Worm (Caenorhabditis elegans) whole organism, L1 larva: ENCODE results near the gene Y38A10A.7.

Experiments used
- C04F5.9 ChIP-seq: sonication (generic microtip); optimal IDR thresholded peaks from 2 replicates; lab custom pipeline; 2016; ENCODE audit warnings: missing genetic modification characterization, missing compliant biosample characterization
- C16A3.4 ChIP-seq: fragments of 150-350 bp; optimal IDR thresholded peaks from 2 replicates; lab custom pipeline; 2014; ENCODE audit warnings: missing biosample characterization, missing genetic modification characterization
- aha-1 ChIP-seq: fragments of 150-350 bp; optimal IDR thresholded peaks from 2 replicates; lab custom pipeline; 2014; ENCODE audit warnings: missing biosample characterization, missing genetic modification characterization
- alr-1 ChIP-seq: fragments of 200-800 bp; sonication (Bioruptor generic); optimal IDR thresholded peaks from 2 replicates; lab custom pipeline; 2018; ENCODE audit warnings: borderline replicate concordance, mild to moderate bottlenecking, missing genetic modification characterization, missing compliant biosample characterization
- ama-1 ChIP-seq: fragments of 150-350 bp; optimal IDR thresholded peaks from 2 replicates; lab custom pipeline; 2014
- blmp-1 ChIP-seq: fragments of 150-350 bp; optimal IDR thresholded peaks from 2 replicates; lab custom pipeline; 2014; ENCODE audit warnings: missing biosample characterization, missing genetic modification characterization
- ceh-63 ChIP-seq: fragments of 200-800 bp; sonication (Bioruptor generic); optimal IDR thresholded peaks from 2 replicates; lab custom pipeline; 2018; ENCODE audit warnings: mild to moderate bottlenecking, missing genetic modification characterization, missing compliant biosample characterization
- ceh-8 ChIP-seq: fragments of 200-800 bp; sonication (Bioruptor generic); optimal IDR thresholded peaks from 2 replicates; lab custom pipeline; 2018; ENCODE audit warnings: mild to moderate bottlenecking, missing genetic modification characterization, moderate library complexity, missing compliant biosample characterization
- ceh-82 ChIP-seq, 3 experiments: fragments of 150-350 bp in 1 of 3; sonication (generic microtip) in 2 of 3; optimal IDR thresholded peaks; 2 replicates each; lab custom pipeline; 2014 to 2017; ENCODE audit warnings: missing biosample characterization in 3 of 3, missing genetic modification characterization in 3 of 3
- ceh-90 ChIP-seq: sonication (generic microtip); optimal IDR thresholded peaks from 2 replicates; lab custom pipeline; 2016; ENCODE audit warnings: missing genetic modification characterization, missing compliant biosample characterization
- dpl-1 ChIP-seq, 3 experiments: fragments of 150-350 bp in 2 of 3; sonication (generic microtip) in 1 of 3; optimal IDR thresholded peaks; 2 replicates each; lab custom pipeline; 2014 to 2017; ENCODE audit warnings: missing biosample characterization in 3 of 3, missing genetic modification characterization in 3 of 3, missing genetic modification reagents in 3 of 3
- dsc-1 ChIP-seq: sonication (generic microtip); optimal IDR thresholded peaks from 2 replicates; lab custom pipeline; 2016; ENCODE audit warnings: mild to moderate bottlenecking, missing genetic modification characterization, missing compliant biosample characterization
- egl-13 ChIP-seq: sonication (generic microtip); optimal IDR thresholded peaks from 2 replicates; lab custom pipeline; 2016; ENCODE audit warnings: missing genotype, missing genetic modification reagents, missing genetic modification characterization, missing compliant biosample characterization
- elt-2 ChIP-seq: sonication (generic microtip); optimal IDR thresholded peaks from 2 replicates; lab custom pipeline; 2016; ENCODE audit warnings: missing genetic modification characterization, mild to moderate bottlenecking, inconsistent platforms, missing compliant biosample characterization, missing genetic modification reagents
- elt-3 ChIP-seq, 6 experiments: fragments of 150-350 bp in 1 of 6; sonication (generic microtip); optimal IDR thresholded peaks; 2 replicates each; lab custom pipeline; 2017 to 2018; ENCODE audit warnings: missing biosample characterization in 6 of 6, missing genetic modification characterization in 6 of 6, inconsistent platforms in 1 of 6
- ets-5 ChIP-seq: fragments of 200-800 bp; sonication (Bioruptor generic); IDR thresholded peaks from 2 replicates; pipeline ENCODE4 v1.3.6; 2022; ENCODE audit warnings: missing genetic modification characterization, missing compliant biosample characterization
- fkh-10 ChIP-seq: sonication (generic microtip); optimal IDR thresholded peaks from 2 replicates; lab custom pipeline; 2017; ENCODE audit warnings: missing biosample characterization, missing genetic modification reagents, missing genetic modification characterization
- fkh-8 ChIP-seq: sonication (generic microtip); optimal IDR thresholded peaks from 2 replicates; lab custom pipeline; 2016; ENCODE audit warnings: mild to moderate bottlenecking, missing genetic modification characterization, missing compliant biosample characterization
- hlh-17 ChIP-seq: fragments of 200-800 bp; sonication (Bioruptor generic); optimal IDR thresholded peaks from 2 replicates; lab custom pipeline; 2018; ENCODE audit warnings: missing genetic modification characterization, mild to moderate bottlenecking, missing compliant biosample characterization, moderate library complexity, borderline replicate concordance
- irx-1 ChIP-seq: sonication (generic microtip); optimal IDR thresholded peaks from 2 replicates; lab custom pipeline; 2016; ENCODE audit warnings: missing genetic modification characterization, missing compliant biosample characterization
- lin-14 ChIP-seq: fragments of 200-800 bp; sonication (Bioruptor generic); optimal IDR thresholded peaks from 2 replicates; lab custom pipeline; 2018; ENCODE audit warnings: mild to moderate bottlenecking, missing genetic modification characterization, moderate library complexity, missing compliant biosample characterization
- lin-15B ChIP-seq: fragments of 150-350 bp; sonication (generic microtip); optimal IDR thresholded peaks from 3 replicates; lab custom pipeline; 2014; ENCODE audit warnings: missing biosample characterization, missing genetic modification characterization
- lin-39 ChIP-seq: fragments of 150-350 bp; optimal IDR thresholded peaks from 2 replicates; lab custom pipeline; 2014; ENCODE audit warnings: missing biosample characterization, missing genetic modification reagents, missing genetic modification characterization
- lsy-2 ChIP-seq, 2 experiments: fragments of 150-350 bp; optimal IDR thresholded peaks; 2 replicates each; lab custom pipeline; 2014; ENCODE audit warnings: missing biosample characterization in 2 of 2, missing genetic modification characterization in 2 of 2
- mdl-1 ChIP-seq, 2 experiments: fragments of 150-350 bp; optimal IDR thresholded peaks; 2 replicates each; lab custom pipeline; 2014 to 2017; ENCODE audit warnings: missing biosample characterization in 2 of 2, missing genetic modification characterization in 2 of 2, inconsistent platforms in 1 of 2
- nhr-19 ChIP-seq: fragments of 200-800 bp; sonication (Bioruptor generic); conservative IDR thresholded peaks from 2 replicates; pipeline ENCODE4 v1.3.6; 2022; ENCODE audit warnings: missing genetic modification characterization, missing compliant biosample characterization
- nhr-237 ChIP-seq: fragments of 150-350 bp; optimal IDR thresholded peaks from 2 replicates; lab custom pipeline; 2014; ENCODE audit warnings: missing biosample characterization, missing genetic modification characterization
- nhr-28 ChIP-seq: fragments of 150-350 bp; optimal IDR thresholded peaks from 2 replicates; lab custom pipeline; 2014; ENCODE audit warnings: missing biosample characterization, missing genetic modification characterization
- nhr-47 ChIP-seq: sonication (generic microtip); optimal IDR thresholded peaks from 2 replicates; lab custom pipeline; 2016; ENCODE audit warnings: mild to moderate bottlenecking, missing genetic modification characterization, moderate library complexity, missing compliant biosample characterization
- nhr-76 ChIP-seq: sonication (generic microtip); optimal IDR thresholded peaks from 2 replicates; lab custom pipeline; 2017; ENCODE audit warnings: missing biosample characterization, missing genetic modification characterization
- nhr-77 ChIP-seq: fragments of 150-350 bp; optimal IDR thresholded peaks from 2 replicates; lab custom pipeline; 2014; ENCODE audit warnings: missing biosample characterization, missing genetic modification characterization
- pag-3 ChIP-seq: sonication (generic microtip); optimal IDR thresholded peaks from 2 replicates; lab custom pipeline; 2017; ENCODE audit warnings: missing genetic modification characterization, mild to moderate bottlenecking, missing compliant biosample characterization, antibody characterized with exemption, borderline replicate concordance; ENCODE audit not compliant: insufficient read depth
- pax-3 ChIP-seq: fragments of 200-800 bp; sonication (Bioruptor generic); optimal IDR thresholded peaks from 2 replicates; lab custom pipeline; 2018; ENCODE audit warnings: mild to moderate bottlenecking, missing genetic modification characterization, moderate library complexity, missing compliant biosample characterization
- rnt-1 ChIP-seq: sonication (generic microtip); optimal IDR thresholded peaks from 2 replicates; lab custom pipeline; 2016; ENCODE audit warnings: mild to moderate bottlenecking, missing genetic modification characterization, moderate library complexity, missing compliant biosample characterization
- skn-1 ChIP-seq: fragments of 150-350 bp; optimal IDR thresholded peaks from 2 replicates; lab custom pipeline; 2014; ENCODE audit warnings: missing biosample characterization, missing genetic modification characterization
- snpc-4 ChIP-seq: fragments of 150-350 bp; optimal IDR thresholded peaks from 2 replicates; lab custom pipeline; 2014; ENCODE audit warnings: missing biosample characterization, missing genetic modification characterization
- sox-4 ChIP-seq: sonication (generic microtip); optimal IDR thresholded peaks from 2 replicates; lab custom pipeline; 2016; ENCODE audit warnings: missing genetic modification characterization, missing compliant biosample characterization
- sptf-1 ChIP-seq: fragments of 150-350 bp; optimal IDR thresholded peaks from 2 replicates; lab custom pipeline; 2014; ENCODE audit warnings: missing biosample characterization, missing genetic modification characterization
- sup-37 ChIP-seq: fragments of 200-800 bp; sonication (Bioruptor generic); optimal IDR thresholded peaks from 2 replicates; lab custom pipeline; 2018; ENCODE audit warnings: mild to moderate bottlenecking, missing genetic modification characterization, missing compliant biosample characterization
- swsn-7 ChIP-seq: sonication (generic microtip); optimal IDR thresholded peaks from 2 replicates; lab custom pipeline; 2016; ENCODE audit warnings: missing genetic modification characterization, missing compliant biosample characterization
- tlp-1 ChIP-seq: fragments of 150-350 bp; optimal IDR thresholded peaks from 2 replicates; lab custom pipeline; 2014; ENCODE audit warnings: missing biosample characterization, missing genetic modification characterization
- unc-130 ChIP-seq: fragments of 150-350 bp; optimal IDR thresholded peaks from 2 replicates; lab custom pipeline; 2017; ENCODE audit warnings: missing biosample characterization, missing genetic modification characterization, inconsistent platforms
- unc-30 ChIP-seq: sonication (generic microtip); optimal IDR thresholded peaks from 2 replicates; lab custom pipeline; 2017; ENCODE audit warnings: missing biosample characterization, missing genetic modification characterization
- unc-62 ChIP-seq: fragments of 150-350 bp; optimal IDR thresholded peaks from 2 replicates; lab custom pipeline; 2014; ENCODE audit warnings: missing biosample characterization, missing genetic modification reagents, missing genetic modification characterization
- unc-86 ChIP-seq: sonication (generic microtip); optimal IDR thresholded peaks from 2 replicates; lab custom pipeline; 2016; ENCODE audit warnings: missing genetic modification characterization, missing compliant biosample characterization
- vab-15 ChIP-seq: sonication (generic microtip); optimal IDR thresholded peaks from 2 replicates; lab custom pipeline; 2017; ENCODE audit warnings: missing genotype, mild to moderate bottlenecking, missing genetic modification characterization, missing compliant biosample characterization
- zag-1 ChIP-seq: fragments of 150-350 bp; optimal IDR thresholded peaks from 2 replicates; lab custom pipeline; 2014; ENCODE audit warnings: missing biosample characterization, missing genetic modification characterization
- zip-4 ChIP-seq: fragments of 200-800 bp; sonication (Bioruptor generic); optimal IDR thresholded peaks from 2 replicates; lab custom pipeline; 2018; ENCODE audit warnings: mild to moderate bottlenecking, missing genetic modification characterization, moderate library complexity, missing compliant biosample characterization
- ztf-11 ChIP-seq, 2 experiments: sonication (generic microtip); optimal IDR thresholded peaks; 2 replicates each; lab custom pipeline; 2016 to 2017; ENCODE audit warnings: missing genetic modification characterization in 2 of 2, missing biosample characterization in 1 of 2, missing compliant biosample characterization in 1 of 2

Gene Y38A10A.7

DNA sequence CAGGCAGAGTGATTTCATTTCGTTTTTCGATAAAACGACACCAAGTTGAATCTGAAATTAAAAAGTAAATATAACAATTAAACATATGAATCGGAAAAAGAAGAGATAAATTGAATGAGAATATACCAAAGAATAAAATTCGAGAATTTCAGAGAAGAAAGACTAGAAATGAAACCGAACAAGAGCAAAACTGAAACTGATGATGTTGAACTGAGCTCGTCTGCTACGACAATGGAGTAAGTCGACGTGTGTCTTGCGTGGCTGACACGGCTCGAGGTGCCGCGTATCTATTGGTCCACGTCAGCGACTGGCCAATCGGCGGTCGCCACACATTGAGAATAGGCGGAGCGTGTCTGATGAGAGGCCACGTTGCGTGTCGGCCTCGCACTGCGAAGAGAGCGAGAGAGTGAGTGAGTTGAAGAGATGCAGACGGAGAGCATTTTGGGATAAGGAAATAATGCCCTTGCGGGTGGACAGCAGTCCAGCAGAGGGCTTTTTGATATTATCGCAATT, 4.6 kb downstream of the Y38A10A.7 start, which contains the start of gene crt-1 (continued):
- TF ChIP-seq ceh-90 (peak; percentile 30), irx-1 (peak; percentile 80), fkh-8 (tag; lab: Kevin White, UChicago) (peak; percentile 96), C04F5.9 (tag; lab: Kevin White, UChicago) (peak; percentile 63), sptf-1 (tag; lab: Kevin White, UChicago) (no peak), ama-1 (peak; percentile 53), sup-37 (GFP tag; lab: Kevin White, UChicago) (peak; percentile 95), alr-1 (tag; lab: Kevin White, UChicago) (no peak), rnt-1 (tag; lab: Kevin White, UChicago) (peak; percentile 94), ztf-11 (tag; optimal IDR thresholded peaks at IDR 0.05; lab: Kevin White, UChicago) (peak in 1 of 2 experiments; percentile 93), egl-13 (tag; lab: Kevin White, UChicago) (peak; percentile 92), ceh-8 (GFP tag; lab: Kevin White, UChicago) (peak; percentile 88), pag-3 (no peak), unc-30 (tag; lab: Kevin White, UChicago) (no peak), lin-15B (tag; lab: Kevin White, UChicago) (peak; percentile 89), mdl-1 (tag; optimal IDR thresholded peaks at IDR 0.05; lab: Kevin White, UChicago) (peak; percentile 60 to 96), pax-3 (tag; lab: Kevin White, UChicago) (peak; percentile 92), lin-14 (GFP tag; lab: Kevin White, UChicago) (peak; percentile 98), ceh-63 (GFP tag; lab: Kevin White, UChicago) (no peak), C16A3.4 (tag; lab: Kevin White, UChicago) (peak; percentile 79), zag-1 (tag; lab: Kevin White, UChicago) (no peak), hlh-17 (GFP tag; lab: Kevin White, UChicago) (no peak), elt-3 (tag; optimal IDR thresholded peaks at IDR 0.05; lab: Kevin White, UChicago) (peak in 4 of 6 experiments; percentile 46 to 88 (median 75)), unc-86 (tag; lab: Kevin White, UChicago) (peak; percentile 93), lsy-2 (tag; optimal IDR thresholded peaks at IDR 0.05; lab: Kevin White, UChicago) (peak; percentile 95 to 96), nhr-76 (tag; lab: Kevin White, UChicago) (peak; percentile 71), dsc-1 (tag; lab: Kevin White, UChicago) (peak; percentile 94), tlp-1 (tag; lab: Kevin White, UChicago) (no peak), sox-4 (tag; lab: Kevin White, UChicago) (peak; percentile 80), ceh-82 (tag; optimal IDR thresholded peaks at IDR 0.05; lab: Kevin White, UChicago) (peak; percentile 76 to 92 (median 89)), unc-130 (tag; lab: Kevin White, UChicago) (peak; percentile 74), swsn-7 (tag; lab: Kevin White, UChicago) (peak; percentile 96), fkh-10 (GFP tag; lab: Kevin White, UChicago) (peak; percentile 74), zip-4 (GFP tag; lab: Kevin White, UChicago) (peak; percentile 87), aha-1 (tag; lab: Kevin White, UChicago) (peak; percentile 44), unc-62 (GFP tag; lab: Kevin White, UChicago) (no peak), nhr-47 (peak; percentile 97)

ce11 chrV:6101243-6101898, 5.4 kb downstream of the Y38A10A.7 start:
- TF ChIP-seq skn-1 (tag; lab: Kevin White, UChicago) (no peak), ceh-63 (GFP tag; lab: Kevin White, UChicago) (no peak), blmp-1 (tag; lab: Kevin White, UChicago) (no peak), nhr-76 (tag; lab: Kevin White, UChicago) (no peak), lin-15B (tag; lab: Kevin White, UChicago) (no peak), dpl-1 (GFP tag; optimal IDR thresholded peaks at IDR 0.05; lab: Kevin White, UChicago) (peak in 2 of 3 experiments; percentile 20 to 63), elt-2 (peak; percentile 60), tlp-1 (tag; lab: Kevin White, UChicago) (no peak), lin-39 (tag; lab: Kevin White, UChicago) (no peak), nhr-77 (tag; lab: Kevin White, UChicago) (no peak), vab-15 (no peak), ets-5 (no peak), nhr-47 (no peak), unc-62 (GFP tag; lab: Kevin White, UChicago) (no peak), nhr-28 (tag; lab: Kevin White, UChicago) (no peak), pax-3 (tag; lab: Kevin White, UChicago) (no peak), snpc-4 (tag; lab: Kevin White, UChicago) (no peak), nhr-19 (GFP tag; lab: Robert Waterston, UW) (no peak), lsy-2 (tag; optimal IDR thresholded peaks at IDR 0.05; lab: Kevin White, UChicago) (peak in 1 of 2 experiments; percentile 80), nhr-237 (tag; lab: Kevin White, UChicago) (no peak)
